Worm (Caenorhabditis elegans): ENCODE measurements around the gene BE10.1.

The BE10.1 gene

DNA sequence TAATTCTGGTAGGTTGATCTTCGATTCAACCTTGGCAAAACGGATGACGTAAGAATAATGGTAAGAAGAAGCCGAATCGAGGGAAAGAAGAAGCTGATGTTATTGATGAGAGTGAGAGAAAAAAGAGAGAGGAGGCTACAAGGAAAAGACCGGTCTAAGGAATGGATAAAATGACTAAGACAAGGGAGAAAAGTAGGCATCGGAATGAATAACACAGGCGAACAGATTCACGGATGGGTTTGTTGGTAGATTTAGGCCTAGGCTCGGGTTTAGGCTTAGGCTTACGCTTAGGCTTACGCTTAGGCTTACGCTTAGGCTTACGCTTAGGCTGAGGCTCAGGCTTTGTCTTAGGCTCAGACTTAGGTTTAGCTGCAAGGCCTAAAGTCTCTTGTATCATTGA is 9.1 kb upstream of the BE10.1 start, which contains the start of gene agmo-1:
Gene agmo-1 (minus strand): TSS at position 101 of the 400 bp plus-strand sequence.
- no peak for TF ChIP-seq blmp-1 (tag; optimal IDR thresholded peaks at IDR 0.05)
- no peak for TF ChIP-seq sem-2 (GFP tag; optimal IDR thresholded peaks at IDR 0.05)
- TF ChIP-seq sptf-1 (tag; optimal IDR thresholded peaks at IDR 0.05): no peak
- no peak for TF ChIP-seq unc-39 (tag; optimal IDR thresholded peaks at IDR 0.05)
- no peak for TF ChIP-seq flh-1 (GFP tag; optimal IDR thresholded peaks at IDR 0.05)
- TF ChIP-seq ceh-39 (tag; optimal IDR thresholded peaks at IDR 0.05): no peak
- TF ChIP-seq nhr-237 (tag; optimal IDR thresholded peaks at IDR 0.05): no peak
- no peak for TF ChIP-seq nhr-12 (tag; optimal IDR thresholded peaks at IDR 0.05)
- TF ChIP-seq cnd-1 (tag; optimal IDR thresholded peaks at IDR 0.05): no peak

ce11 chrIII:12794200-12794599 is 4.9 kb upstream of the BE10.1 start:
- no peak for TF ChIP-seq blmp-1 (tag; optimal IDR thresholded peaks at IDR 0.05)
- no peak for TF ChIP-seq pha-4 (tag; optimal IDR thresholded peaks at IDR 0.05)
- TF ChIP-seq hlh-1 (tag; optimal IDR thresholded peaks at IDR 0.05): no peak
- TF ChIP-seq ceh-39 (tag; optimal IDR thresholded peaks at IDR 0.05): no peak
- TF ChIP-seq elt-1 (tag; optimal IDR thresholded peaks at IDR 0.05; ENCODE audit: borderline replicate concordance, insufficient read depth): no peak
- TF ChIP-seq sptf-1 (tag; optimal IDR thresholded peaks at IDR 0.05): no peak
- no peak for TF ChIP-seq snpc-4 (tag; optimal IDR thresholded peaks at IDR 0.05)
- TF ChIP-seq ces-1 (GFP tag; optimal IDR thresholded peaks at IDR 0.05): no peak
- TF ChIP-seq nhr-2 (tag; optimal IDR thresholded peaks at IDR 0.05): no peak
- no peak for TF ChIP-seq zip-8 (tag; optimal IDR thresholded peaks at IDR 0.05)

DNA sequence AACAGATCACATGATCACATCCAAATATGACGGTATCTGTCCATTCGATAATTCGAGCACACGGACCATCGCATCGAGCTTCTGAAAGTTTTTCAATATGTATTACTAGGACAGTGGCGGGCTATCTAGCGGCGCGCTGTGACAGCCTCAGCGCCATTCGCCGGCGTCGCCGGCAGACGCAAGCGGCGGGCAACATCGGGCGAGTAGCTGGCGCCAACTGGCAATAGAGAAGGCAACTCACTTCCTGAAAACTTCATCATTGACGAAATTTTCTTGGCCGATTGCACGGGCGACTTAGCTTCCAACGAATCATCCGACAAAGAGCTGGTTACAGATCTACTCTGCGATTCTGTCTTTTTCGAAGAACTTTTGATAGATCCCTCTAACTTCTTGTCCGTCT is 1.1 kb downstream of the BE10.1 start:
- TF ChIP-seq ceh-83 (GFP tag; optimal IDR thresholded peaks at IDR 0.05): no peak
- no peak for TF ChIP-seq unc-39 (tag; optimal IDR thresholded peaks at IDR 0.05)
- TF ChIP-seq mep-1 (tag; optimal IDR thresholded peaks at IDR 0.05): no peak
- no peak for TF ChIP-seq sptf-1 (tag; optimal IDR thresholded peaks at IDR 0.05)
- TF ChIP-seq ztf-11 (tag; optimal IDR thresholded peaks at IDR 0.05): no peak
- TF ChIP-seq mab-5 (tag; optimal IDR thresholded peaks at IDR 0.05): no peak
- TF ChIP-seq nhr-12 (tag; optimal IDR thresholded peaks at IDR 0.05): no peak
- no peak for TF ChIP-seq unc-62 (GFP tag; optimal IDR thresholded peaks at IDR 0.05)

- no peak for TF ChIP-seq mab-5 (tag; optimal IDR thresholded peaks at IDR 0.05)
Measured at ce11 chrIII:12785427-12785826, 3.9 kb downstream of the BE10.1 start.

- TF ChIP-seq ham-2 (GFP tag; optimal IDR thresholded peaks at IDR 0.05) (no peak), mls-2 (tag; optimal IDR thresholded peaks at IDR 0.05) (no peak), ces-1 (GFP tag; optimal IDR thresholded peaks at IDR 0.05) (no peak), flh-1 (GFP tag; optimal IDR thresholded peaks at IDR 0.05) (no peak), unc-39 (tag; optimal IDR thresholded peaks at IDR 0.05) (no peak), sem-2 (GFP tag; optimal IDR thresholded peaks at IDR 0.05) (no peak), elt-3 (tag; optimal IDR thresholded peaks at IDR 0.05) (no peak), ceh-83 (GFP tag; optimal IDR thresholded peaks at IDR 0.05) (no peak)
Measured at ce11 chrIII:12784854-12785253, 4.5 kb downstream of the BE10.1 start, which contains the start of gene lgc-37. lgc-37 (plus strand) TSS chrIII:12785154.

DNA sequence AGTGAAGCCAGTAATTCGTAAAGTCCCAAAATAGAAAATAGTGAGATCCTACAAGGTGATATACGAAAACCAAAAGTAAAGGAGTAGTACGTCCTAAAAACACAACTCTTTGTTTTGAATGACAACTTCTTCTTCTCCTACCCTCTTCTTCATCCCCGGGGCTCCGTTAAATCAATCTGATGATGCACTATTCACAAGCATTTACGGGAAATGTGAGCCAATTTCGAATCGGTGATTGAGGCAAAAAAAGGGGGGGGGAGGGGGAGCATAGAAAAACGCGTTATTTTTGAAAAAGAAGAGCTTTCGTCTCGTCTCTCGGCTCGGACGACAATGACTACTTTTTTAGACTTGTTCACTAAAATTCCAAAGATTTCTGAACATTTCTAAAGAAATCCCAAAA is 5.4 kb downstream of the BE10.1 start:
- TF ChIP-seq mls-2 (tag; optimal IDR thresholded peaks at IDR 0.05) (no peak), ces-1 (GFP tag; optimal IDR thresholded peaks at IDR 0.05) (peak; percentile 55), tbx-8 (GFP tag; optimal IDR thresholded peaks at IDR 0.05) (no peak)

ce11 chrIII:12779676-12780337 is 9.5 kb downstream of the BE10.1 start, which contains the start of gene gab-1:
gab-1 (minus strand) TSS chrIII:12779726.
- TF ChIP-seq sptf-1 (tag; optimal IDR thresholded peaks at IDR 0.05) (peak; percentile 24), mab-5 (tag; optimal IDR thresholded peaks at IDR 0.05) (no peak), ceh-83 (GFP tag; optimal IDR thresholded peaks at IDR 0.05) (peak; percentile 5), ham-2 (GFP tag; optimal IDR thresholded peaks at IDR 0.05) (no peak)

DNA sequence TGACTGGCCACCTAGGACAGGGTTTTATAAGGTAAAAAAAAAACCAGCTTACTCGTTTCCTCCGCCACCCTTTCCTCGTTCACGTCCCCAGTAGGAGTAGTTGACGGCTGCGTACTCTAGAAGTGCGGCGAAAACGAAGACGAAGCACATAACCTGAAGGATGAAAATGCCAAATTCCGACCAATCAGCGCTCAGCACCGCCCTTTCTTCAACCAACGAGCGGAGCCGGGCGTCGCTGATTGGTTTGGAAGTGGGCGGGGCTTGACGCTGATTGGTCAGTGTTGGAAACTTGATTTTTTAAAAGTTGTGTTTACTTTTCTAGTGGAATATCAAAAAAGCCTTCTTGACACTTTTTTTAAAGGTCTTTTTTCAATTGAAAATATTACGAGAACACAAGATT is 15.6 kb downstream of the BE10.1 start:
- TF ChIP-seq unc-39 (tag; optimal IDR thresholded peaks at IDR 0.05) (no peak), nhr-76 (tag; optimal IDR thresholded peaks at IDR 0.05) (no peak), bed-3 (GFP tag; optimal IDR thresholded peaks at IDR 0.05) (no peak), ceh-43 (GFP tag; optimal IDR thresholded peaks at IDR 0.05) (no peak), ham-2 (GFP tag; optimal IDR thresholded peaks at IDR 0.05) (no peak)

Data from whole organism, mixed stage, embryonic.